Worm (Caenorhabditis elegans) whole organism, early embryonic: ENCODE results near the gene rcat-1.

Experiments used
- ama-1 ChIP-seq: fragments of 150-350 bp; optimal IDR thresholded peaks from 2 replicates; lab custom pipeline; 2014
- ceh-13 ChIP-seq: fragments of 200-800 bp; sonication (Bioruptor generic); optimal IDR thresholded peaks from 2 replicates; lab custom pipeline; 2018; ENCODE audit warnings: mild to moderate bottlenecking, missing genetic modification characterization, missing compliant biosample characterization
- tbx-11 ChIP-seq: fragments of 200-800 bp; sonication (Bioruptor generic); IDR thresholded peaks from 2 replicates; pipeline ENCODE4 v1.3.6; 2022; ENCODE audit warnings: missing genetic modification characterization, missing compliant biosample characterization

- TF ChIP-seq ama-1 (lab: Kevin White, UChicago): no peak
- TF ChIP-seq ceh-13 (GFP tag; lab: Kevin White, UChicago): no peak
- no peak for TF ChIP-seq tbx-11 (GFP tag; lab: Robert Waterston, UW)
These were observed 36.1 kb upstream of the rcat-1 start, which contains the start of gene T21D12.7 for ce11 chrIV:291356-291755.
